Fruit fly (Drosophila melanogaster): ENCODE results near the gene Hesr.

dm6 chrX:18245182-18245581 lies 40.2 kb upstream of the Hesr start:
- TF ChIP-seq cnc (optimal IDR thresholded peaks at IDR 0.05) (no peak), Mnt (GFP tag; optimal IDR thresholded peaks at IDR 0.05) (no peak), CG33017 (tag; optimal IDR thresholded peaks at IDR 0.05) (no peak), Hr96 (GFP tag; optimal IDR thresholded peaks at IDR 0.05) (no peak), kay (GFP tag; ENCODE audit: borderline replicate concordance) (no peak), CG5204 (GFP tag; optimal IDR thresholded peaks at IDR 0.05) (no peak), CG7045 (GFP tag; optimal IDR thresholded peaks at IDR 0.05) (no peak), CG11617 (GFP tag; optimal IDR thresholded peaks at IDR 0.05) (no peak), pad (GFP tag; optimal IDR thresholded peaks at IDR 0.05) (no peak), tj (GFP tag; optimal IDR thresholded peaks at IDR 0.05) (no peak), Crg-1 (GFP tag; optimal IDR thresholded peaks at IDR 0.05) (no peak)
